Fruit fly (Drosophila melanogaster) whole organism, embryonic: ENCODE measurements around the gene NetB.

Experiments used
- Adf1 ChIP-seq: fragments of 200-800 bp; sonication (Bioruptor generic); IDR thresholded peaks from 2 replicates; pipeline ENCODE4 v1.3.6; 2022; ENCODE audit warnings: missing biosample characterization, missing genetic modification characterization
- Asciz ChIP-seq: fragments of 200-800 bp; sonication (Bioruptor generic); optimal IDR thresholded peaks from 2 replicates; lab custom pipeline; 2017; ENCODE audit warnings: missing biosample characterization, mild to moderate bottlenecking, missing genetic modification characterization, missing genetic modification reagents
- Atf6 ChIP-seq: fragments of 200-800 bp; sonication (Bioruptor generic); IDR thresholded peaks from 2 replicates; pipeline ENCODE4 v1.3.6; 2022; ENCODE audit warnings: missing biosample characterization, missing genetic modification characterization
- BEAF-32 ChIP-seq: fragments of 200-800 bp; sonication (Bioruptor generic); optimal IDR thresholded peaks from 3 replicates; lab custom pipeline; 2017; ENCODE audit warnings: missing biosample characterization, missing genetic modification characterization, mild to moderate bottlenecking, moderate library complexity, missing genetic modification reagents
- CG10431 ChIP-seq: fragments of 200-800 bp; sonication (Bioruptor generic); optimal IDR thresholded peaks from 3 replicates; lab custom pipeline; 2018; ENCODE audit warnings: missing biosample characterization, mild to moderate bottlenecking, missing genetic modification characterization
- CG10959 ChIP-seq: fragments of 200-800 bp; sonication (Bioruptor generic); IDR thresholded peaks from 2 replicates; pipeline ENCODE4 v1.3.6; 2022; ENCODE audit warnings: missing biosample characterization, missing genetic modification characterization
- CG12236 ChIP-seq: fragments of 200-800 bp; sonication (Bioruptor generic); optimal IDR thresholded peaks from 2 replicates; lab custom pipeline; 2016; ENCODE audit warnings: missing biosample characterization, missing genetic modification characterization
- CG1233 ChIP-seq: fragments of 200-800 bp; sonication (Bioruptor generic); optimal IDR thresholded peaks from 4 replicates; lab custom pipeline; 2018; ENCODE audit warnings: missing biosample characterization, mild to moderate bottlenecking, missing genetic modification characterization
- CG13123 ChIP-seq: fragments of 200-800 bp; sonication (Bioruptor generic); optimal IDR thresholded peaks from 2 replicates; lab custom pipeline; 2016; ENCODE audit warnings: missing biosample characterization, missing genetic modification characterization
- CG13296 ChIP-seq: fragments of 200-800 bp; sonication (Bioruptor generic); optimal IDR thresholded peaks from 3 replicates; lab custom pipeline; 2018; ENCODE audit warnings: missing biosample characterization, mild to moderate bottlenecking, missing genetic modification characterization
- CG1792 ChIP-seq: fragments of 200-800 bp; sonication (Bioruptor generic); optimal IDR thresholded peaks from 2 replicates; lab custom pipeline; 2016; ENCODE audit warnings: missing biosample characterization, missing genetic modification characterization
- CG2678 ChIP-seq: fragments of 200-800 bp; sonication (Bioruptor generic); optimal IDR thresholded peaks from 3 replicates; lab custom pipeline; 2019; ENCODE audit warnings: missing biosample characterization, mild to moderate bottlenecking, missing genetic modification characterization, moderate library complexity
- CG2889 ChIP-seq: fragments of 200-800 bp; sonication (Bioruptor generic); IDR thresholded peaks from 3 replicates; pipeline ENCODE4 v1.3.6; 2022; ENCODE audit warnings: missing biosample characterization, missing genetic modification characterization
- CG3281 ChIP-seq: fragments of 200-800 bp; sonication (Bioruptor generic); optimal IDR thresholded peaks from 3 replicates; lab custom pipeline; 2017; ENCODE audit warnings: missing biosample characterization, mild to moderate bottlenecking, missing genetic modification characterization
- CG4854 ChIP-seq: fragments of 200-800 bp; sonication (Bioruptor generic); optimal IDR thresholded peaks from 2 replicates; lab custom pipeline; 2016; ENCODE audit warnings: missing biosample characterization, missing genetic modification characterization, inconsistent platforms
- CG5953 ChIP-seq: fragments of 200-800 bp; sonication (Bioruptor generic); IDR thresholded peaks from 2 replicates; pipeline ENCODE4 v1.3.6; 2022; ENCODE audit warnings: missing biosample characterization, missing genetic modification characterization
- CG6272 ChIP-seq: fragments of 200-800 bp; sonication (Bioruptor generic); IDR thresholded peaks from 2 replicates; pipeline ENCODE4 v1.3.6; 2022; ENCODE audit warnings: missing biosample characterization, missing genetic modification characterization
- CG7357 ChIP-seq: fragments of 200-800 bp; sonication (Bioruptor generic); IDR thresholded peaks from 3 replicates; pipeline ENCODE4 v1.3.6; 2022; ENCODE audit warnings: missing biosample characterization, missing genetic modification characterization
- CG8388 ChIP-seq: fragments of 200-800 bp; sonication (Bioruptor generic); optimal IDR thresholded peaks from 2 replicates; lab custom pipeline; 2019; ENCODE audit warnings: missing biosample characterization, mild to moderate bottlenecking, missing genetic modification characterization, moderate library complexity
- D ChIP-seq, 2 experiments: fragments of 200-800 bp in 1 of 2; fragments of >200 bp in 1 of 2; sonication (Bioruptor generic) in 1 of 2; optimal IDR thresholded peaks; 2 replicates in 1 of 2; 3 replicates in 1 of 2; lab custom pipeline; 2017; ENCODE audit warnings: mild to moderate bottlenecking in 1 of 2, missing biosample characterization in 1 of 2, missing genetic modification characterization in 1 of 2, missing genetic modification reagents in 1 of 2
- Dip2 ChIP-seq: fragments of 200-800 bp; sonication (Bioruptor generic); IDR thresholded peaks from 2 replicates; pipeline ENCODE4 v1.3.6; 2022; ENCODE audit warnings: missing biosample characterization, missing genetic modification characterization
- Dip3 ChIP-seq: fragments of 200-800 bp; sonication (Bioruptor generic); optimal IDR thresholded peaks from 3 replicates; lab custom pipeline; 2016; ENCODE audit warnings: missing biosample characterization, missing genetic modification characterization
- Dp ChIP-seq: fragments of 200-800 bp; sonication (Bioruptor generic); optimal IDR thresholded peaks from 2 replicates; lab custom pipeline; 2018; ENCODE audit warnings: missing biosample characterization, mild to moderate bottlenecking, missing genetic modification characterization, moderate library complexity
- Gug ChIP-seq: fragments of 200-800 bp; sonication (Bioruptor generic); IDR thresholded peaks from 4 replicates; pipeline ENCODE4 v1.3.6; 2022; ENCODE audit warnings: missing biosample characterization, missing genetic modification characterization
- HLH3B ChIP-seq: fragments of 200-800 bp; sonication (Bioruptor generic); IDR thresholded peaks from 2 replicates; pipeline ENCODE4 v1.3.6; 2022; ENCODE audit warnings: missing biosample characterization, missing genetic modification characterization
- Hand ChIP-seq: fragments of 200-800 bp; sonication (Bioruptor generic); optimal IDR thresholded peaks from 2 replicates; lab custom pipeline; 2017; ENCODE audit warnings: mild to moderate bottlenecking, missing biosample characterization, missing genetic modification reagents, missing genetic modification characterization
- Hr51 ChIP-seq, 2 experiments: fragments of 200-800 bp; sonication (Bioruptor generic); optimal IDR thresholded peaks; 2 replicates in 1 of 2; 3 replicates in 1 of 2; lab custom pipeline; 2016 to 2018; ENCODE audit warnings: missing biosample characterization in 2 of 2, missing genetic modification characterization in 2 of 2, mild to moderate bottlenecking in 1 of 2, moderate library complexity in 1 of 2
- PHDP ChIP-seq: fragments of 200-800 bp; sonication (Bioruptor generic); optimal IDR thresholded peaks from 3 replicates; lab custom pipeline; 2018; ENCODE audit warnings: missing biosample characterization, mild to moderate bottlenecking, missing genetic modification characterization, moderate library complexity
- Ravus ChIP-seq: fragments of 200-800 bp; sonication (Bioruptor generic); IDR thresholded peaks from 2 replicates; pipeline ENCODE4 v1.3.6; 2022; ENCODE audit warnings: missing biosample characterization, missing genetic modification characterization
- Sox102F ChIP-seq: fragments of 200-800 bp; sonication (Bioruptor generic); optimal IDR thresholded peaks from 2 replicates; lab custom pipeline; 2018; ENCODE audit warnings: missing biosample characterization, mild to moderate bottlenecking, missing genetic modification characterization, moderate library complexity
- Stat92E ChIP-seq, 3 experiments: fragments of >200 bp in 2 of 3; fragments of 200-800 bp in 1 of 3; sonication (Bioruptor generic) in 1 of 3; optimal IDR thresholded peaks; 2 replicates each; lab custom pipeline; 2017 to 2019; ENCODE audit warnings: missing biosample characterization in 3 of 3, missing genetic modification characterization in 3 of 3, mild to moderate bottlenecking in 1 of 3, moderate library complexity in 1 of 3
- amos ChIP-seq: fragments of 200-800 bp; sonication (Bioruptor generic); IDR thresholded peaks from 2 replicates; pipeline ENCODE4 v1.3.6; 2022; ENCODE audit warnings: missing biosample characterization, missing genetic modification characterization; ENCODE audit not compliant: partially characterized antibody
- br ChIP-seq: fragments of >200 bp; optimal IDR thresholded peaks from 2 replicates; lab custom pipeline; 2017
- crc ChIP-seq: fragments of 200-800 bp; sonication (Bioruptor generic); optimal IDR thresholded peaks from 2 replicates; lab custom pipeline; 2016; ENCODE audit warnings: missing biosample characterization, missing genetic modification characterization
- cwo ChIP-seq: fragments of 200-800 bp; sonication (Bioruptor generic); optimal IDR thresholded peaks from 3 replicates; lab custom pipeline; 2017; ENCODE audit warnings: missing biosample characterization, missing genetic modification characterization, mild to moderate bottlenecking, moderate library complexity, missing genetic modification reagents
- dm ChIP-seq: fragments of 200-800 bp; sonication (Bioruptor generic); optimal IDR thresholded peaks from 3 replicates; lab custom pipeline; 2016; ENCODE audit warnings: missing biosample characterization, missing genetic modification characterization
- dysf ChIP-seq: fragments of 200-800 bp; sonication (Bioruptor generic); IDR thresholded peaks from 3 replicates; pipeline ENCODE4 v1.3.6; 2022; ENCODE audit warnings: missing biosample characterization, missing genetic modification characterization
- emc ChIP-seq: fragments of 200-800 bp; sonication (Bioruptor generic); optimal IDR thresholded peaks from 2 replicates; lab custom pipeline; 2016; ENCODE audit warnings: missing biosample characterization, missing genetic modification characterization
- ewg ChIP-seq: fragments of 200-800 bp; sonication (Bioruptor generic); optimal IDR thresholded peaks from 3 replicates; lab custom pipeline; 2017; ENCODE audit warnings: mild to moderate bottlenecking, missing biosample characterization, missing genetic modification reagents, missing genetic modification characterization
- ind ChIP-seq: fragments of 200-800 bp; sonication (Bioruptor generic); optimal IDR thresholded peaks from 3 replicates; lab custom pipeline; 2016; ENCODE audit warnings: missing biosample characterization, missing genetic modification characterization
- lbe ChIP-seq: fragments of 200-800 bp; sonication (Bioruptor generic); optimal IDR thresholded peaks from 2 replicates; lab custom pipeline; 2016; ENCODE audit warnings: missing biosample characterization, mild to moderate bottlenecking, missing genetic modification characterization
- mam ChIP-seq: fragments of 200-800 bp; sonication (Bioruptor generic); optimal IDR thresholded peaks from 3 replicates; lab custom pipeline; 2016; ENCODE audit warnings: missing biosample characterization, missing genetic modification characterization
- nau ChIP-seq: fragments of 200-800 bp; sonication (Bioruptor generic); optimal IDR thresholded peaks from 3 replicates; lab custom pipeline; 2017; ENCODE audit warnings: missing biosample characterization, mild to moderate bottlenecking, missing genetic modification characterization, missing genetic modification reagents
- pros ChIP-seq: fragments of 200-800 bp; sonication (Bioruptor generic); optimal IDR thresholded peaks from 3 replicates; lab custom pipeline; 2019; ENCODE audit warnings: missing biosample characterization, mild to moderate bottlenecking, missing genetic modification characterization, moderate library complexity
- ro ChIP-seq: fragments of 200-800 bp; sonication (Bioruptor generic); IDR thresholded peaks from 2 replicates; pipeline ENCODE4 v1.3.6; 2022; ENCODE audit warnings: missing biosample characterization, missing genetic modification characterization
- run ChIP-seq: fragments of 200-800 bp; sonication (Bioruptor generic); optimal IDR thresholded peaks from 3 replicates; lab custom pipeline; 2018; ENCODE audit warnings: missing biosample characterization, mild to moderate bottlenecking, missing genetic modification characterization
- unpg ChIP-seq: fragments of 200-800 bp; sonication (Bioruptor generic); optimal IDR thresholded peaks from 3 replicates; lab custom pipeline; 2018; ENCODE audit warnings: missing biosample characterization, mild to moderate bottlenecking, missing genetic modification characterization, moderate library complexity
- zen ChIP-seq: fragments of 200-800 bp; sonication (Bioruptor generic); optimal IDR thresholded peaks from 3 replicates; lab custom pipeline; 2018; ENCODE audit warnings: missing biosample characterization, mild to moderate bottlenecking, missing genetic modification characterization, moderate library complexity

The NetB gene

dm6 chrX:14750448-14750847 lies 1.3 kb upstream of the NetB start (continued):
- TF ChIP-seq CG3281 (GFP tag; lab: Kevin White, UChicago), result no peak
- TF ChIP-seq lbe (GFP tag; lab: Kevin White, UChicago), result peak; percentile 22

dm6 chrX:14743819-14744218 lies 5.4 kb downstream of the NetB start:
- no peak for TF ChIP-seq CG13123 (GFP tag; lab: Kevin White, UChicago)
- TF ChIP-seq CG8388 (GFP tag; lab: Kevin White, UChicago), result peak; percentile 56
- TF ChIP-seq emc (GFP tag; lab: Kevin White, UChicago), result no peak
- TF ChIP-seq Hand (GFP tag; lab: Kevin White, UChicago), result no peak
- TF ChIP-seq CG4854 (GFP tag; lab: Kevin White, UChicago), result no peak
- TF ChIP-seq run (tag; lab: Kevin White, UChicago), result peak; percentile 24
- TF ChIP-seq CG10959, result peak; percentile 36
- TF ChIP-seq CG1233 (GFP tag; lab: Kevin White, UChicago), result peak; percentile 12
- peak; percentile 1 to 68 for TF ChIP-seq Hr51 (GFP tag; optimal IDR thresholded peaks at IDR 0.05; lab: Kevin White, UChicago)
- peak; percentile 56; the same call in 1 of the 2 replicates for TF ChIP-seq HLH3B
- TF ChIP-seq crc, result no peak
- TF ChIP-seq CG13296 (GFP tag; lab: Kevin White, UChicago), result peak; percentile 35
- TF ChIP-seq ro (GFP tag; lab: Robert Waterston, UW), result 0 out of 2 replicates have a peak, but pooled peaks have one; percentile 26
- TF ChIP-seq Gug (GFP tag; lab: Robert Waterston, UW), result peak; percentile 1; the same call in 1 of the 4 replicates
- TF ChIP-seq D (optimal IDR thresholded peaks at IDR 0.05; lab: Kevin White, UChicago), result no peak
- peak; percentile 29 for TF ChIP-seq D (GFP tag; optimal IDR thresholded peaks at IDR 0.05; lab: Kevin White, UChicago)
- no peak for TF ChIP-seq dm (GFP tag; lab: Kevin White, UChicago)
- no peak for TF ChIP-seq CG7357
- no peak for TF ChIP-seq Dp (GFP tag; lab: Kevin White, UChicago)
- no peak for TF ChIP-seq ewg (GFP tag; lab: Kevin White, UChicago)
- TF ChIP-seq Ravus (GFP tag; lab: Robert Waterston, UW), result no peak; the same call in 1 of the 2 replicates
- peak; percentile 32 for TF ChIP-seq Asciz (GFP tag; lab: Kevin White, UChicago)
- no peak for TF ChIP-seq CG10431
- TF ChIP-seq Stat92E (GFP tag; optimal IDR thresholded peaks at IDR 0.05; lab: Kevin White, UChicago), result no peak
- no peak; the same call in 1 of the 2 replicates for TF ChIP-seq Atf6 (GFP tag; lab: Robert Waterston, UW)
- no peak for TF ChIP-seq mam (GFP tag; lab: Kevin White, UChicago)
- TF ChIP-seq CG5953 (GFP tag; lab: Robert Waterston, UW), result no peak
- TF ChIP-seq CG2678 (tag; lab: Kevin White, UChicago), result peak; percentile 65
- TF ChIP-seq zen (tag; lab: Kevin White, UChicago), result peak; percentile 75
- TF ChIP-seq ind (GFP tag; lab: Kevin White, UChicago), result peak; percentile 20
- no peak for TF ChIP-seq Dip2 (GFP tag; lab: Robert Waterston, UW)
- TF ChIP-seq unpg (GFP tag; lab: Kevin White, UChicago), result peak; percentile 64
- TF ChIP-seq CG2889 (GFP tag; lab: Robert Waterston, UW), result no peak
- TF ChIP-seq CG1792 (GFP tag; lab: Kevin White, UChicago), result no peak
- no peak for TF ChIP-seq Adf1 (GFP tag; lab: Robert Waterston, UW)
- no peak for TF ChIP-seq CG12236 (GFP tag; lab: Kevin White, UChicago)
- TF ChIP-seq amos (GFP tag; lab: Robert Waterston, UW), result no peak
- no peak for TF ChIP-seq BEAF-32 (GFP tag; lab: Kevin White, UChicago)
- TF ChIP-seq Dip3 (GFP tag; lab: Kevin White, UChicago), result no peak
- TF ChIP-seq PHDP (tag; lab: Kevin White, UChicago), result peak; percentile 55
- no peak for TF ChIP-seq CG6272 (GFP tag; lab: Robert Waterston, UW)
- TF ChIP-seq nau (GFP tag; lab: Kevin White, UChicago), result peak; percentile 22
- peak; percentile 19 for TF ChIP-seq cwo
- TF ChIP-seq dysf, result peak; percentile 68
- TF ChIP-seq Sox102F (GFP tag; lab: Kevin White, UChicago), result peak; percentile 64
- TF ChIP-seq br (lab: Kevin White, UChicago), result no peak
- no peak for TF ChIP-seq pros (GFP tag; lab: Kevin White, UChicago)
